Fruit fly (Drosophila melanogaster): ENCODE data around the gene CG15561.
A peak's percentile ranks its signal among the peaks of the same experiment; 100 is the strongest.

Gene CG15561

DNA sequence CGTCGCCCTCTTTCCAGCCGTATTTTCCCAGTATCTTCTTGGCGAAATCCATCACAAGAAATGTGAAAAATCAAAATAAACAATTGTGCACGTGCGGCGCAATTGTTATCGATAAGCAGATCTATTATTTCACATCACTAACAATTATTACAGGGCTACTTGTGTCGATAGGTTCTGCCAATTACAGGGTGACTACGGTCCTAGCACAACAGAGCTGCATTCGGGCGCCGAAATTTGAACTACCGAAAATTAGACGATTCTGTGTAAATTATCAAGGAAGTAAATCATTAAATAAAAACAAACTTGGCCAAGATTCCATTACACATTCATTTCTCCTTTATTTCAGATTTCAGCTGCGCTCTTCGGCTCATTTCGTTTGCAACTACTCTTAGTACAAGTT is at the start of gene CG15561 (continued):
- no peak for TF ChIP-seq zf30C (GFP tag; optimal IDR thresholded peaks at IDR 0.05)
- TF ChIP-seq tx (GFP tag; optimal IDR thresholded peaks at IDR 0.05), result peak; percentile 20
- peak; percentile 55 for TF ChIP-seq Dad (GFP tag; optimal IDR thresholded peaks at IDR 0.05)
- no peak for TF ChIP-seq ato (GFP tag; IDR thresholded peaks at IDR 0.05; ENCODE audit: partially characterized antibody)
- no peak for TF ChIP-seq CG31365 (tag; optimal IDR thresholded peaks at IDR 0.05)
- peak; percentile 44 for TF ChIP-seq CG30403 (GFP tag; optimal IDR thresholded peaks at IDR 0.05)
- TF ChIP-seq ERR (GFP tag; optimal IDR thresholded peaks at IDR 0.05), result no peak
- peak; percentile 84 for TF ChIP-seq Max (GFP tag; optimal IDR thresholded peaks at IDR 0.05)
- no peak for TF ChIP-seq Trl (optimal IDR thresholded peaks at IDR 0.05)
- TF ChIP-seq Trl (GFP tag; optimal IDR thresholded peaks at IDR 0.05), result peak; percentile 32
- peak; percentile 95 for TF ChIP-seq cwo (GFP tag; optimal IDR thresholded peaks at IDR 0.05)
- TF ChIP-seq CG3726 (GFP tag; IDR thresholded peaks at IDR 0.05), result no peak
- peak; percentile 34 for TF ChIP-seq chn (GFP tag; optimal IDR thresholded peaks at IDR 0.05)
- TF ChIP-seq CG9817 (tag; optimal IDR thresholded peaks at IDR 0.05), result no peak
- TF ChIP-seq Dll (GFP tag; IDR thresholded peaks at IDR 0.05; ENCODE audit: partially characterized antibody), result no peak
- TF ChIP-seq CG15696 (tag; optimal IDR thresholded peaks at IDR 0.05), result peak; percentile 52
- TF ChIP-seq CG10321 (GFP tag; IDR thresholded peaks at IDR 0.05), result no peak
- TF ChIP-seq bcd (GFP tag; optimal IDR thresholded peaks at IDR 0.05), result peak; percentile 50
- no peak for TF ChIP-seq gce (GFP tag; IDR thresholded peaks at IDR 0.05)
- TF ChIP-seq fd96Cb (tag; optimal IDR thresholded peaks at IDR 0.05), result no peak
- TF ChIP-seq CTCF (GFP tag; optimal IDR thresholded peaks at IDR 0.05), result peak; percentile 48
- peak; percentile 6 for TF ChIP-seq CG3163 (GFP tag; optimal IDR thresholded peaks at IDR 0.05)
- TF ChIP-seq CG12744 (GFP tag; optimal IDR thresholded peaks at IDR 0.05), result no peak
- no peak for TF ChIP-seq Sox102F (GFP tag; optimal IDR thresholded peaks at IDR 0.05)
- TF ChIP-seq jigr1 (GFP tag; IDR thresholded peaks at IDR 0.05), result no peak
- TF ChIP-seq sna (GFP tag; IDR thresholded peaks at IDR 0.05; ENCODE audit: partially characterized antibody), result no peak
- TF ChIP-seq CG15479 (GFP tag; optimal IDR thresholded peaks at IDR 0.05), result peak; percentile 97
- TF ChIP-seq Mes4 (GFP tag; optimal IDR thresholded peaks at IDR 0.05), result peak; percentile 47
- no peak for TF ChIP-seq E2f2 (GFP tag; IDR thresholded peaks at IDR 0.05)
- no peak for TF ChIP-seq CG31441 (GFP tag; IDR thresholded peaks at IDR 0.05)
- TF ChIP-seq phol (tag; optimal IDR thresholded peaks at IDR 0.05), result peak; percentile 25
- TF ChIP-seq CG30431 (GFP tag; optimal IDR thresholded peaks at IDR 0.05), result no peak
- TF ChIP-seq inv (GFP tag; IDR thresholded peaks at IDR 0.05; ENCODE audit: partially characterized antibody), result no peak
- no peak for TF ChIP-seq tup (GFP tag; optimal IDR thresholded peaks at IDR 0.05)
- peak; percentile 59 for TF ChIP-seq Side (GFP tag; optimal IDR thresholded peaks at IDR 0.05)
- TF ChIP-seq crol (GFP tag; IDR thresholded peaks at IDR 0.05), result no peak
- no peak for TF ChIP-seq CG1647 (GFP tag; optimal IDR thresholded peaks at IDR 0.05)
- TF ChIP-seq slou (GFP tag; optimal IDR thresholded peaks at IDR 0.05), result no peak
- peak; percentile 26 for TF ChIP-seq Antp (GFP tag; optimal IDR thresholded peaks at IDR 0.05)
- TF ChIP-seq CG16813 (GFP tag; IDR thresholded peaks at IDR 0.05; ENCODE audit: partially characterized antibody), result no peak
- peak; percentile 31 for TF ChIP-seq Sin3A (optimal IDR thresholded peaks at IDR 0.05)
- TF ChIP-seq CG12769 (tag; optimal IDR thresholded peaks at IDR 0.05), result no peak
- no peak for TF ChIP-seq z (GFP tag; IDR thresholded peaks at IDR 0.05)
- no peak for TF ChIP-seq Six4 (GFP tag; optimal IDR thresholded peaks at IDR 0.05)
- peak; percentile 47 for TF ChIP-seq CG17829 (tag; optimal IDR thresholded peaks at IDR 0.05)
- TF ChIP-seq CG10979 (tag; optimal IDR thresholded peaks at IDR 0.05), result peak; percentile 30
- no peak for TF ChIP-seq CG6654 (GFP tag; optimal IDR thresholded peaks at IDR 0.05)
- TF ChIP-seq zen2 (GFP tag; IDR thresholded peaks at IDR 0.05; ENCODE audit: partially characterized antibody), result no peak
- no peak for TF ChIP-seq Opbp (GFP tag; IDR thresholded peaks at IDR 0.05; ENCODE audit: partially characterized antibody)
- TF ChIP-seq CG1832 (GFP tag; optimal IDR thresholded peaks at IDR 0.05), result no peak
- no peak for TF ChIP-seq CG8478 (optimal IDR thresholded peaks at IDR 0.05)
- TF ChIP-seq CG2116 (GFP tag; optimal IDR thresholded peaks at IDR 0.05), result peak; percentile 99
- no peak for TF ChIP-seq CG6683 (GFP tag; optimal IDR thresholded peaks at IDR 0.05)
